Fruit fly (Drosophila melanogaster) whole organism, wandering third instar larva: Measurements from ENCODE around the gene fz.

Source experiments
- Abd-B ChIP-seq: fragments of >200 bp; optimal IDR thresholded peaks from 2 replicates; lab custom pipeline; 2017; ENCODE audit warnings: missing biosample characterization, missing genetic modification characterization
- CG32264 ChIP-seq: fragments of 200-800 bp; sonication (Bioruptor generic); optimal IDR thresholded peaks from 2 replicates; lab custom pipeline; 2016; ENCODE audit warnings: missing biosample characterization, missing genetic modification characterization
- CG9705 ChIP-seq: fragments of 200-800 bp; sonication (Bioruptor generic); optimal IDR thresholded peaks from 2 replicates; lab custom pipeline; 2018; ENCODE audit warnings: missing biosample characterization, mild to moderate bottlenecking, missing genetic modification characterization
- CrebA ChIP-seq: fragments of 200-800 bp; sonication (Bioruptor generic); optimal IDR thresholded peaks from 2 replicates; lab custom pipeline; 2016; ENCODE audit warnings: missing biosample characterization, mild to moderate bottlenecking, missing genetic modification characterization, borderline replicate concordance
- Dfd ChIP-seq: fragments of >200 bp; optimal IDR thresholded peaks from 2 replicates; lab custom pipeline; 2017; ENCODE audit warnings: missing biosample characterization, missing genetic modification characterization
- Dif ChIP-seq: fragments of 200-275, 200-300 bp; sonication (Bioruptor generic); optimal IDR thresholded peaks from 2 replicates; lab custom pipeline; 2018; ENCODE audit warnings: missing biosample characterization, missing genetic modification characterization; ENCODE audit not compliant: partially characterized antibody
- GATAd ChIP-seq: sonication (Bioruptor generic); optimal IDR thresholded peaks from 2 replicates; lab custom pipeline; 2016; ENCODE audit warnings: missing biosample characterization, missing genetic modification characterization
- HLH106 ChIP-seq: fragments of 200-800 bp; optimal IDR thresholded peaks from 3 replicates; lab custom pipeline; 2019; ENCODE audit warnings: missing biosample characterization, mild to moderate bottlenecking, missing genetic modification characterization, moderate library complexity
- Hnf4 ChIP-seq: fragments of 200-800 bp; sonication (Bioruptor generic); optimal IDR thresholded peaks from 2 replicates; lab custom pipeline; 2016; ENCODE audit warnings: missing biosample characterization, mild to moderate bottlenecking, missing genetic modification characterization
- Hr78 ChIP-seq: fragments of >200 bp; optimal IDR thresholded peaks from 2 replicates; lab custom pipeline; 2017; ENCODE audit warnings: missing biosample characterization, missing genetic modification characterization
- Hr83 ChIP-seq: fragments of 200-300 bp; sonication (Bioruptor generic); optimal IDR thresholded peaks from 2 replicates; lab custom pipeline; 2016; ENCODE audit warnings: missing biosample characterization, mild to moderate bottlenecking, missing genetic modification characterization, moderate library complexity; ENCODE audit not compliant: poor library complexity, severe bottlenecking
- Jra ChIP-seq: sonication (Bioruptor generic); optimal IDR thresholded peaks from 2 replicates; lab custom pipeline; 2016; ENCODE audit warnings: missing biosample characterization, missing genetic modification characterization
- Mio ChIP-seq: sonication (Bioruptor generic); optimal IDR thresholded peaks from 2 replicates; lab custom pipeline; 2016; ENCODE audit warnings: missing biosample characterization, missing genetic modification characterization
- Myc ChIP-seq: fragments of >200 bp; optimal IDR thresholded peaks from 2 replicates; lab custom pipeline; 2017
- N ChIP-seq: fragments of >200 bp; optimal IDR thresholded peaks from 2 replicates; lab custom pipeline; 2018; ENCODE audit warnings: missing biosample characterization, missing external identifiers, missing genetic modification characterization
- OdsH ChIP-seq: fragments of 200-800 bp; sonication (Bioruptor generic); optimal IDR thresholded peaks from 2 replicates; lab custom pipeline; 2016; ENCODE audit warnings: missing biosample characterization, mild to moderate bottlenecking, missing genetic modification characterization
- Rel ChIP-seq, 2 experiments: fragments of 200-800 bp; sonication (Bioruptor generic) in 1 of 2; optimal IDR thresholded peaks; 2 replicates in 1 of 2; 3 replicates in 1 of 2; lab custom pipeline; 2016 to 2019; ENCODE audit warnings: mild to moderate bottlenecking in 2 of 2, missing biosample characterization in 2 of 2, missing genetic modification characterization in 2 of 2, moderate library complexity in 1 of 2
- Sp1 ChIP-seq: fragments of 200-800 bp; sonication (Bioruptor generic); optimal IDR thresholded peaks from 3 replicates; lab custom pipeline; 2019; ENCODE audit warnings: missing biosample characterization, mild to moderate bottlenecking, missing genetic modification characterization, moderate library complexity
- Vsx2 ChIP-seq: fragments of 200-300, 225-300 bp; sonication (Bioruptor generic); optimal IDR thresholded peaks from 2 replicates; lab custom pipeline; 2018; ENCODE audit warnings: missing biosample characterization, missing genetic modification characterization; ENCODE audit not compliant: partially characterized antibody
- br ChIP-seq: fragments of 200-800 bp; sonication (Bioruptor generic); optimal IDR thresholded peaks from 2 replicates; lab custom pipeline; 2016; ENCODE audit warnings: missing biosample characterization, missing genetic modification characterization
- brk ChIP-seq: fragments of 200-800 bp; sonication (Bioruptor generic); optimal IDR thresholded peaks from 2 replicates; lab custom pipeline; 2016; ENCODE audit warnings: missing biosample characterization, mild to moderate bottlenecking, missing genetic modification characterization
- dl ChIP-seq, 2 experiments: fragments of 175-275, 200-275 bp in 1 of 2; fragments of 200-275 bp in 1 of 2; sonication (Bioruptor generic); optimal IDR thresholded peaks; lab custom pipeline; 2018; ENCODE audit warnings: mild to moderate bottlenecking in 2 of 2, missing biosample characterization in 2 of 2, missing genetic modification characterization in 2 of 2, moderate library complexity in 2 of 2; ENCODE audit not compliant: partially characterized antibody in 2 of 2, insufficient read depth in 1 of 2
- dmrt93B ChIP-seq: fragments of 200-800 bp; sonication (Bioruptor generic); optimal IDR thresholded peaks from 2 replicates; lab custom pipeline; 2018; ENCODE audit warnings: missing biosample characterization, mild to moderate bottlenecking, missing genetic modification characterization
- dsf ChIP-seq: sonication (Bioruptor generic); optimal IDR thresholded peaks from 2 replicates; lab custom pipeline; 2016; ENCODE audit warnings: missing biosample characterization, missing genetic modification characterization, borderline replicate concordance
- ey ChIP-seq: fragments of 200-800 bp; sonication (Bioruptor generic); optimal IDR thresholded peaks from 2 replicates; lab custom pipeline; 2016; ENCODE audit warnings: missing biosample characterization, missing genetic modification characterization
- foxo ChIP-seq, 2 experiments: fragments of 200-800 bp; sonication (Bioruptor generic); optimal IDR thresholded peaks; 2 replicates in 1 of 2; 3 replicates in 1 of 2; lab custom pipeline; 2016 to 2017; ENCODE audit warnings: missing biosample characterization in 2 of 2, missing genetic modification characterization in 2 of 2
- fru ChIP-seq: fragments of 200-800 bp; sonication (Bioruptor generic); optimal IDR thresholded peaks from 3 replicates; lab custom pipeline; 2016; ENCODE audit warnings: missing biosample characterization, mild to moderate bottlenecking, missing genetic modification characterization
- h ChIP-seq: fragments of 200-800 bp; sonication (Bioruptor generic); optimal IDR thresholded peaks from 3 replicates; lab custom pipeline; 2016; ENCODE audit warnings: missing biosample characterization, mild to moderate bottlenecking, missing genetic modification characterization
- jim ChIP-seq: fragments of 175-275, 200-325 bp; sonication (Bioruptor generic); optimal IDR thresholded peaks from 2 replicates; lab custom pipeline; 2016; ENCODE audit warnings: missing biosample characterization, mild to moderate bottlenecking, missing genetic modification characterization
- lola ChIP-seq: fragments of >200 bp; optimal IDR thresholded peaks from 2 replicates; lab custom pipeline; 2017; ENCODE audit warnings: missing biosample characterization, missing genetic modification characterization
- pan ChIP-seq: fragments of >200 bp; optimal IDR thresholded peaks from 2 replicates; lab custom pipeline; 2017
- psq ChIP-seq: fragments of 200-800 bp; sonication (Bioruptor generic); optimal IDR thresholded peaks from 3 replicates; lab custom pipeline; 2017; ENCODE audit warnings: missing biosample characterization, mild to moderate bottlenecking, missing genetic modification characterization, moderate library complexity
- rgr ChIP-seq: fragments of 200-800 bp; sonication (Bioruptor generic); optimal IDR thresholded peaks from 3 replicates; lab custom pipeline; 2016; ENCODE audit warnings: missing biosample characterization, mild to moderate bottlenecking, missing genetic modification characterization
- sage ChIP-seq: fragments of 200-800 bp; sonication (Bioruptor generic); optimal IDR thresholded peaks from 2 replicates; lab custom pipeline; 2016; ENCODE audit warnings: missing biosample characterization, mild to moderate bottlenecking, missing genetic modification characterization
- sv ChIP-seq: fragments of 200-800 bp; sonication (Bioruptor generic); optimal IDR thresholded peaks from 3 replicates; lab custom pipeline; 2016; ENCODE audit warnings: missing biosample characterization, missing genetic modification characterization
- tai ChIP-seq: sonication (Bioruptor generic); optimal IDR thresholded peaks from 2 replicates; lab custom pipeline; 2016; ENCODE audit warnings: missing biosample characterization, missing genetic modification characterization
- usp ChIP-seq: fragments of >200 bp; optimal IDR thresholded peaks from 2 replicates; lab custom pipeline; 2017; ENCODE audit warnings: missing biosample characterization, missing genetic modification characterization
- woc ChIP-seq: sonication (Bioruptor generic); optimal IDR thresholded peaks from 2 replicates; lab custom pipeline; 2016; ENCODE audit warnings: missing biosample characterization, mild to moderate bottlenecking, missing genetic modification characterization

The fz gene

dm6 chr3L:14410146-14410676, 136.1 kb downstream of the fz start, which contains the start of gene CG3919:
Gene CG3919, plus strand, starts transcription at chr3L:14410626.
- TF ChIP-seq Rel (GFP tag; optimal IDR thresholded peaks at IDR 0.05; lab: Kevin White, UChicago), result peak; percentile 27
- peak; percentile 41 for TF ChIP-seq Rel (tag; optimal IDR thresholded peaks at IDR 0.05; lab: Kevin White, UChicago)
- peak; percentile 99 for TF ChIP-seq Hr83 (GFP tag; lab: Kevin White, UChicago)
- TF ChIP-seq HLH106, result peak; percentile 66
- TF ChIP-seq jim (GFP tag; lab: Kevin White, UChicago), result peak; percentile 74
- no peak for TF ChIP-seq GATAd (GFP tag; lab: Kevin White, UChicago)
- no peak for TF ChIP-seq dsf
- TF ChIP-seq Hnf4, result peak; percentile 89
- TF ChIP-seq pan (lab: Kevin White, UChicago), result no peak
- TF ChIP-seq Mio (GFP tag; lab: Kevin White, UChicago), result peak; percentile 56
- peak; percentile 42 for TF ChIP-seq dmrt93B (GFP tag; lab: Kevin White, UChicago)
- no peak for TF ChIP-seq Hr78 (GFP tag; lab: Kevin White, UChicago)
- TF ChIP-seq Jra (GFP tag; lab: Kevin White, UChicago), result peak; percentile 81
- no peak for TF ChIP-seq Vsx2 (GFP tag; lab: Kevin White, UChicago)
- peak; percentile 77 for TF ChIP-seq CG32264 (GFP tag; lab: Kevin White, UChicago)
- TF ChIP-seq Abd-B, result no peak
- TF ChIP-seq br (GFP tag; lab: Kevin White, UChicago), result peak; percentile 79
- TF ChIP-seq lola (GFP tag; lab: Kevin White, UChicago), result no peak
- TF ChIP-seq Dfd, result no peak
- TF ChIP-seq woc (GFP tag; lab: Kevin White, UChicago), result peak; percentile 87
- peak; percentile 56 for TF ChIP-seq CrebA (GFP tag; lab: Kevin White, UChicago)
- TF ChIP-seq Myc, result no peak
- TF ChIP-seq OdsH (GFP tag; lab: Kevin White, UChicago), result peak; percentile 57
- peak; percentile 70 for TF ChIP-seq Dif
- peak; percentile 70 for TF ChIP-seq ey (GFP tag; lab: Kevin White, UChicago)
- no peak for TF ChIP-seq N (GFP tag; lab: Kevin White, UChicago)
- peak; percentile 48 for TF ChIP-seq Sp1 (GFP tag; lab: Kevin White, UChicago)
- no peak for TF ChIP-seq usp (GFP tag; lab: Kevin White, UChicago)
- TF ChIP-seq rgr, result peak; percentile 83
- TF ChIP-seq sage, result peak; percentile 28
- peak; percentile 65 for TF ChIP-seq h (GFP tag; lab: Kevin White, UChicago)
- peak; percentile 57 for TF ChIP-seq sv (GFP tag; lab: Kevin White, UChicago)
- TF ChIP-seq psq (GFP tag; lab: Kevin White, UChicago), result peak; percentile 93
- peak; percentile 62 for TF ChIP-seq brk
- TF ChIP-seq fru (GFP tag; lab: Kevin White, UChicago), result peak; percentile 67
- peak in 1 of 2 experiments; percentile 75 for TF ChIP-seq dl (GFP tag; optimal IDR thresholded peaks at IDR 0.05; lab: Kevin White, UChicago; ENCODE audit: insufficient read depth in 1 of 2, partially characterized antibody in 2 of 2)
- peak in 1 of 2 experiments; percentile 86 for TF ChIP-seq foxo (GFP tag; optimal IDR thresholded peaks at IDR 0.05; lab: Kevin White, UChicago)
- TF ChIP-seq CG9705, result peak; percentile 50
- TF ChIP-seq tai (GFP tag; lab: Kevin White, UChicago), result peak; percentile 88

DNA sequence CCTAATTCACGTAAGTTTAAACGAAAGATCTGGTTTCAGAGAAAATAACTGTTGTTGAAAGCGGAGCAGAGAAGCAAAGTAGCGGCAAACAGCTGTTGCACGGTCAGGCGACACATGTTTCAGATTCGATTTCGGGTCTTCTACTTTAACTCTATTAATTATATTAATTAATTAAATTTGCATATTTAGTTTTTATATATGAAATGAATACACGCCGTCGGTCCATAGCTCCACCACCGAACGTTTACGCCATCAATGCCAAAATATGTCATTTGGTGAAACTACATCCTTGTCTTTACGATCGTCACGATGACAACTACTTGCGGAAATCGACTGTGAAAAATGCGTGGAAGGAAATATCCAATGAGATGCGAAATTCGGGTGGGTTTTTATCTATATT, 136.7 kb downstream of the fz start:
- TF ChIP-seq HLH106, result peak; percentile 65
- TF ChIP-seq rgr, result peak; percentile 27
- TF ChIP-seq foxo (GFP tag; optimal IDR thresholded peaks at IDR 0.05; lab: Kevin White, UChicago), result peak in 1 of 2 experiments; percentile 18
- TF ChIP-seq Sp1 (GFP tag; lab: Kevin White, UChicago), result peak; percentile 43
- TF ChIP-seq Dfd, result no peak
- TF ChIP-seq h (GFP tag; lab: Kevin White, UChicago), result peak; percentile 4
- peak; percentile 18 for TF ChIP-seq sage
- peak; percentile 6 for TF ChIP-seq CG9705
- no peak for TF ChIP-seq fru (GFP tag; lab: Kevin White, UChicago)
